Worm (Caenorhabditis elegans) whole organism, L3 larva: ENCODE data around the gene Y43F8B.24.

Experiments used
- ZK546.5 ChIP-seq: sonication (generic microtip); optimal IDR thresholded peaks from 2 replicates; lab custom pipeline; 2017; ENCODE audit warnings: missing biosample characterization, missing genetic modification characterization
- aly-2 ChIP-seq: fragments of 150-350 bp; optimal IDR thresholded peaks from 2 replicates; lab custom pipeline; 2014; ENCODE audit warnings: missing biosample characterization, missing genetic modification characterization
- ama-1 ChIP-seq: fragments of 150-350 bp; optimal IDR thresholded peaks from 2 replicates; lab custom pipeline; 2018
- ceh-9 ChIP-seq: sonication (generic microtip); optimal IDR thresholded peaks from 2 replicates; lab custom pipeline; 2018; ENCODE audit warnings: missing biosample characterization, missing genetic modification characterization
- jun-1 ChIP-seq: fragments of 150-350 bp; optimal IDR thresholded peaks from 2 replicates; lab custom pipeline; 2014; ENCODE audit warnings: missing biosample characterization, missing genetic modification reagents, missing genetic modification characterization
- lin-15B ChIP-seq: fragments of 150-350 bp; optimal IDR thresholded peaks from 2 replicates; lab custom pipeline; 2014; ENCODE audit warnings: missing biosample characterization, missing genetic modification characterization
- lin-39 ChIP-seq: fragments of 150-350 bp; optimal IDR thresholded peaks from 2 replicates; lab custom pipeline; 2018; ENCODE audit warnings: missing biosample characterization, missing genetic modification reagents, missing genetic modification characterization
- mdl-1 ChIP-seq: fragments of 150-350 bp; optimal IDR thresholded peaks from 2 replicates; lab custom pipeline; 2014; ENCODE audit warnings: missing biosample characterization, missing genetic modification characterization
- nhr-23 ChIP-seq: fragments of 150-350 bp; optimal IDR thresholded peaks from 2 replicates; lab custom pipeline; 2014; ENCODE audit warnings: missing biosample characterization, missing genetic modification reagents, missing genetic modification characterization
- nhr-25 ChIP-seq: sonication (generic microtip); optimal IDR thresholded peaks from 2 replicates; lab custom pipeline; 2017; ENCODE audit warnings: missing biosample characterization, missing genetic modification characterization
- nhr-77 ChIP-seq: fragments of 150-350 bp; optimal IDR thresholded peaks from 2 replicates; lab custom pipeline; 2014; ENCODE audit warnings: missing biosample characterization, missing genetic modification characterization
- unc-39 ChIP-seq: sonication (generic microtip); optimal IDR thresholded peaks from 4 replicates; lab custom pipeline; 2017; ENCODE audit warnings: missing biosample characterization, missing genetic modification characterization
- zag-1 ChIP-seq: fragments of 150-350 bp; optimal IDR thresholded peaks from 2 replicates; lab custom pipeline; 2014; ENCODE audit warnings: missing biosample characterization, missing genetic modification characterization
- ztf-11 ChIP-seq: fragments of 150-350 bp; optimal IDR thresholded peaks from 2 replicates; lab custom pipeline; 2014; ENCODE audit warnings: missing biosample characterization, missing genetic modification characterization

ce11 chrV:19431036-19431435 lies 26.2 kb upstream of the Y43F8B.24 start, which contains the start of gene srw-85:
- no peak for TF ChIP-seq jun-1 (tag; lab: Kevin White, UChicago)
- no peak for TF ChIP-seq lin-15B (tag; lab: Kevin White, UChicago)
- TF ChIP-seq ztf-11 (tag; lab: Kevin White, UChicago) = no peak
- TF ChIP-seq unc-39 (tag; lab: Kevin White, UChicago) = no peak
- TF ChIP-seq nhr-25 (tag; lab: Kevin White, UChicago) = no peak
- no peak for TF ChIP-seq zag-1
- no peak for TF ChIP-seq mdl-1 (tag; lab: Kevin White, UChicago)
- no peak for TF ChIP-seq ama-1
- TF ChIP-seq lin-39 (tag; lab: Kevin White, UChicago) = no peak
- TF ChIP-seq ZK546.5 = no peak
- no peak for TF ChIP-seq aly-2
- TF ChIP-seq nhr-77 (tag; lab: Kevin White, UChicago) = no peak
- TF ChIP-seq nhr-23 = no peak
- no peak for TF ChIP-seq ceh-9 (tag; lab: Kevin White, UChicago)
